Fruit fly (Drosophila melanogaster) whole organism, prepupa: Measurements from ENCODE around the gene CG8188.

Experiments used
- CG6854 ChIP-seq: fragments of 200-800 bp; sonication (Bioruptor generic); optimal IDR thresholded peaks from 2 replicates; lab custom pipeline; 2017; ENCODE audit warnings: missing biosample characterization, mild to moderate bottlenecking, missing genetic modification characterization
- Hr4 ChIP-seq: fragments of 200-800 bp; sonication (Bioruptor generic); optimal IDR thresholded peaks from 3 replicates; lab custom pipeline; 2016; ENCODE audit warnings: missing biosample characterization, missing genetic modification characterization
- Lpt ChIP-seq: fragments of 200-800 bp; sonication (Bioruptor generic); optimal IDR thresholded peaks from 3 replicates; lab custom pipeline; 2016; ENCODE audit warnings: missing biosample characterization, missing genetic modification characterization

- peak; percentile 50 for TF ChIP-seq Lpt (GFP tag; lab: Kevin White, UChicago)
- peak; percentile 70 for TF ChIP-seq Hr4 (GFP tag; lab: Kevin White, UChicago)
- peak; percentile 27 for TF ChIP-seq CG6854
Observed at dm6 chrX:17742592-17743364, 40.0 kb upstream of the CG8188 start.
